Fruit fly (Drosophila melanogaster): ENCODE data around the gene CG8460.
A peak's percentile ranks its signal among the peaks of the same experiment; 100 is the strongest.

The CG8460 gene

DNA sequence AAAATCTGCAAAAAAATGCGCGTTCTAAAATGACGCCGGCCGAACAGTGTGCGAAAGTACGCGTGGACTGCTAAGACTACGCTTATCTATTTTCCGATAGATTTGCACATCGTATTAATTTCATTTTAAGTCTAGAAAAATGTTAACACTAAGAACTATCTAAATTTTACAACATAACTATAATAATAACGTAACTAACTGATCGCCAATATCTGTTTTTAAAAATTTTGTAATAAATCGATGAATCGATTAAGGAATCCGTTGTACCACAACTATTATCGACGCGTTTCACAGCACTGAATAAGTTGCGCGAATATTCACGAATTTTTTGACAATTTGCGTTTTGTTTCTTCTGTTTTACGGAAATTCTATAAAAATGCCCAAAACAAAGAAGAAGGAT is 14.1 kb downstream of the CG8460 start, which contains the start of gene Ssb-c31a:
Gene Ssb-c31a (plus strand): TSS at position 278 of the 400 bp plus-strand sequence.
- TF ChIP-seq Pif1A (GFP tag; optimal IDR thresholded peaks at IDR 0.05) (peak; percentile 48), EcR (GFP tag; optimal IDR thresholded peaks at IDR 0.05) (peak; percentile 14), CG4496 (GFP tag; IDR thresholded peaks at IDR 0.05) (0 out of 3 replicates have a peak, but pooled peaks have one; percentile 3), CG34367 (tag; optimal IDR thresholded peaks at IDR 0.05) (no peak), rn (GFP tag; IDR thresholded peaks at IDR 0.05) (no peak), CG8159 (tag; optimal IDR thresholded peaks at IDR 0.05) (peak; percentile 43), CG15710 (tag; optimal IDR thresholded peaks at IDR 0.05) (peak; percentile 28), D1 (tag; optimal IDR thresholded peaks at IDR 0.05) (no peak), Pif1B (GFP tag; optimal IDR thresholded peaks at IDR 0.05) (peak; percentile 30), CG17806 (tag; optimal IDR thresholded peaks at IDR 0.05) (peak; percentile 9), CG32121 (GFP tag; IDR thresholded peaks at IDR 0.05) (no peak; the same call in 1 of the 2 replicates), CG14655 (GFP tag; optimal IDR thresholded peaks at IDR 0.05) (peak; percentile 14)

DNA sequence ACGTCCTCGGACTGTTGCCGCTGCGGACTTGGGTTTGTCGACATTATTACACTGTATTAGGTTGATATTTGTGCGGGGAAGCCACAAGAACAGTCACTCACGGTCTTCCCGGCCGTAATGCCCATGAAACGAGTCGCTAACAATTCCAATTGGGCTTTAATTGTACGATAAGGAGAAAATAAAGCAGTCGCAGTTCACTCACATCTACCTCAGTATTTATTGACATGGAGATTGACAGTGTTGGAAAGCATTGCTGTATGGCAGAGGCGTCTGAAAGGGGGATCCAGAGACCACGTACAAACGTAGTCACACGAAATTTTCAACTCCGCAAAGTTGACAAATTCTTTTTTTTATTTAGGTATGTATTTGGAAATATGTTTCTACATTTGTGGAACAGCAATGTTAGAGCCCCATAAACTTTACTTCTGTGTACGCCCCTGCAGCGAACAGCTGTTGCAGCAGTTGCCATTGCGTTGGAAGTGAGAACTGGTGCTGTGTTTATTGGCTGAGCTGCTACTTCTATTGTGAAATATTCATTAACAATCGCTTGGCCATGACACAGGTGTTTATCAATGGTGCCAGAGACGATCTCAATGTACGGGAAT is 15.8 kb downstream of the CG8460 start, which contains the start of the genes CG8372 and CG8360:
Gene CG8372 (minus strand): TSS at position 237 of the 605 bp plus-strand sequence.
Gene CG8360 (plus strand): TSS at position 294 of the 605 bp plus-strand sequence.
- TF ChIP-seq Pif1B (GFP tag; optimal IDR thresholded peaks at IDR 0.05): peak; percentile 99
- TF ChIP-seq D1 (tag; optimal IDR thresholded peaks at IDR 0.05): no peak
- peak; percentile 98 for TF ChIP-seq CG34367 (tag; optimal IDR thresholded peaks at IDR 0.05)
- TF ChIP-seq CG8159 (tag; optimal IDR thresholded peaks at IDR 0.05): peak; percentile 99
- TF ChIP-seq CG12605 (GFP tag; IDR thresholded peaks at IDR 0.05): peak; percentile 98
- TF ChIP-seq CG17806 (tag; optimal IDR thresholded peaks at IDR 0.05): peak; percentile 99
- TF ChIP-seq CG32121 (GFP tag; IDR thresholded peaks at IDR 0.05): peak; percentile 99
- TF ChIP-seq rn (GFP tag; IDR thresholded peaks at IDR 0.05): peak; percentile 99
- peak; percentile 100 for TF ChIP-seq CG4496 (GFP tag; IDR thresholded peaks at IDR 0.05)
- peak; percentile 98 for TF ChIP-seq gl (tag; optimal IDR thresholded peaks at IDR 0.05)
- peak; percentile 99 for TF ChIP-seq CG8301 (tag; optimal IDR thresholded peaks at IDR 0.05)
- peak; percentile 99 for TF ChIP-seq Ets98B (GFP tag; IDR thresholded peaks at IDR 0.05)
- peak; percentile 99 for TF ChIP-seq Snoo (tag; optimal IDR thresholded peaks at IDR 0.05)
- peak; percentile 99 for TF ChIP-seq CG15710 (tag; optimal IDR thresholded peaks at IDR 0.05)
- TF ChIP-seq EcR (GFP tag; optimal IDR thresholded peaks at IDR 0.05): peak; percentile 89
- TF ChIP-seq CG10348 (GFP tag; IDR thresholded peaks at IDR 0.05): peak; percentile 96
- peak; percentile 99 for TF ChIP-seq Pif1A (GFP tag; optimal IDR thresholded peaks at IDR 0.05)
- peak; percentile 100 for TF ChIP-seq fd96Ca (GFP tag; IDR thresholded peaks at IDR 0.05)
- TF ChIP-seq CG13204 (GFP tag; optimal IDR thresholded peaks at IDR 0.05): no peak
- peak; percentile 99 for TF ChIP-seq CG14655 (GFP tag; optimal IDR thresholded peaks at IDR 0.05)
- peak; percentile 98 for TF ChIP-seq CG9948 (tag; optimal IDR thresholded peaks at IDR 0.05)

DNA sequence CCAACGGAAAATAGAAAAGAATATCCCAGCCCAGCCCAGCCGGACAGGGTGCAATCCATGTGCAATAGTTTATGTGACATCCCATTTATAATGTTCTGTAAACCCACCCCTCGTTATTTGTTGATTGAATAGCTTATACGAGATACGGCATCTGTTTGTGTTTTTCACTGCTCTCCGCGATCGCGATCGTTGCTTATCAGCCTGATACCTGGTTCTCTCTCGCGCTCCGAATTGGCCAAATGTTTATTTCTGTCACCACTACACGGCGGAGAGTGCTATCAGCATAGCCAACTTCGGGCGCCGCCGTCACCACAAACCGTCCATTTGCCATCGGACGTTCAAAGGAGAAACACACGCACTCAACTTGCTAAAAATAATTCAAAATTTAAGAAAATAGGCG is 17.0 kb downstream of the CG8460 start, which contains the start of gene CG8353:
Gene CG8353 (plus strand): TSS at position 59 of the 400 bp plus-strand sequence.
- TF ChIP-seq CG4496 (GFP tag; IDR thresholded peaks at IDR 0.05) (0 out of 3 replicates have a peak, but pooled peaks have one; percentile 32), rn (GFP tag; IDR thresholded peaks at IDR 0.05) (no peak), Pif1A (GFP tag; optimal IDR thresholded peaks at IDR 0.05) (no peak), CG17806 (tag; optimal IDR thresholded peaks at IDR 0.05) (no peak), EcR (GFP tag; optimal IDR thresholded peaks at IDR 0.05) (no peak), fd96Ca (GFP tag; IDR thresholded peaks at IDR 0.05) (no peak), CG8159 (tag; optimal IDR thresholded peaks at IDR 0.05) (no peak), CG32121 (GFP tag; IDR thresholded peaks at IDR 0.05) (peak; percentile 43; the same call in 1 of the 2 replicates), CG10348 (GFP tag; IDR thresholded peaks at IDR 0.05) (no peak), Ets98B (GFP tag; IDR thresholded peaks at IDR 0.05) (no peak), CG14655 (GFP tag; optimal IDR thresholded peaks at IDR 0.05) (no peak)

DNA sequence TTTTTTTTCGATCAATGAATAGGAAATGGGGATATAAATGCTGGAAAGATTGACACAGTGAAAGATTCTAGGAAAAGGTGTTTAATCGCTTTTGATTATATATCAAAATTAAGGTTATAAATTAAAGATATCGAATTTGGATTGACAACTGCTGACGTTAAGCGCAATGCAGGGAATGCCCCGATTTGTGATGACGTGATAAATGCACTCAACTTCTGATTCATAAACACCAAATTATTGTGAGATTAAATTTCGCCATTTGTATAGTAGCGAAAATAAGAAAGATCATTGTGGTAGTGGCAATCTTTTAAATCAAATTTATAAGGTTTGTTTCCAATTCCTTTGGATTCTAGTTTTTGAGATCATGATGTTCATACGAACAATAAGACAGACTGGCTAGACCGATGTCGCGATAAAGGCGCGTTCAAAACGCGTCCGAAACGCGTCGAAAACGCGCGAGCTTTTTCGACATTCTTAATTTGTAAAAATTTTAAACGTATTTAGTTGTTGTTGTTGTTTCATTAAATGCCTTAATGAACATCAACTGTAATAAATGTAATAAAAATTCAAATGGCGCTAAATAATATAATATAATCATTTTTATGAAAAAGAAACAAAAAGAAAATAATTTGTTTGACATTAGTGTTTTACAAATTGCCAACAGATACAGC is 18.4 kb downstream of the CG8460 start, which contains the start of gene CG8349:
Gene CG8349 (plus strand): TSS at position 657 of the 671 bp plus-strand sequence.
- no peak for TF ChIP-seq CG17806 (tag; optimal IDR thresholded peaks at IDR 0.05)
- TF ChIP-seq Pif1A (GFP tag; optimal IDR thresholded peaks at IDR 0.05): no peak
- TF ChIP-seq CG8159 (tag; optimal IDR thresholded peaks at IDR 0.05): no peak
- TF ChIP-seq CG8301 (tag; optimal IDR thresholded peaks at IDR 0.05): no peak
- no peak for TF ChIP-seq Snoo (tag; optimal IDR thresholded peaks at IDR 0.05)
- no peak for TF ChIP-seq CG9948 (tag; optimal IDR thresholded peaks at IDR 0.05)
- TF ChIP-seq D1 (tag; optimal IDR thresholded peaks at IDR 0.05): no peak
- no peak for TF ChIP-seq EcR (GFP tag; optimal IDR thresholded peaks at IDR 0.05)
- no peak for TF ChIP-seq CG14655 (GFP tag; optimal IDR thresholded peaks at IDR 0.05)
- TF ChIP-seq CG10348 (GFP tag; IDR thresholded peaks at IDR 0.05): no peak
- no peak for TF ChIP-seq Pif1B (GFP tag; optimal IDR thresholded peaks at IDR 0.05)
- no peak for TF ChIP-seq Ets98B (GFP tag; IDR thresholded peaks at IDR 0.05)
- TF ChIP-seq CG4496 (GFP tag; IDR thresholded peaks at IDR 0.05): no peak

DNA sequence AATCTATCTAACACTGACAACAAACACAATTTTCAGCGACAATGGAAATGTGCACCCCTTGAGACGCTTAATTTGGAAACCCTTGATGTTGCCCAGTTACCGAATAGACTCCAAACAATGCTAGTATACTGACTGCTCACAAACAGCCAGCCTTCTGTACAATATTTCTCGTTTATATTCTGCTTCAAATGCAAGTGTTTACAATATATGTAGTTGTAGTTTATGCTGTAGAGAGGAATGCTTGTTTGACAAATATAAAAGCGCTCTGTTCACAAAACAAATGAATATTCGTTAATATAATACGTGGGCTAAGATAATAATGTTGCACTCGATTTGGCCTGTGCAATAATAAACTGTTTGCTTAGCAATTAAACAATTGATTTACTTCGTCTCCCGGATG is 20.9 kb downstream of the CG8460 start, which contains the start of gene CG8292:
Gene CG8292 (minus strand): TSS at position 101 of the 400 bp plus-strand sequence.
- no peak for TF ChIP-seq EcR (GFP tag; optimal IDR thresholded peaks at IDR 0.05)
- no peak for TF ChIP-seq Pif1B (GFP tag; optimal IDR thresholded peaks at IDR 0.05)
- TF ChIP-seq Pif1A (GFP tag; optimal IDR thresholded peaks at IDR 0.05): no peak
- no peak for TF ChIP-seq CG32121 (GFP tag; IDR thresholded peaks at IDR 0.05)
- no peak for TF ChIP-seq CG15710 (tag; optimal IDR thresholded peaks at IDR 0.05)
- TF ChIP-seq CG10348 (GFP tag; IDR thresholded peaks at IDR 0.05): no peak
- TF ChIP-seq CG4496 (GFP tag; IDR thresholded peaks at IDR 0.05): no peak
- no peak for TF ChIP-seq CG34367 (tag; optimal IDR thresholded peaks at IDR 0.05)
- no peak for TF ChIP-seq CG13204 (GFP tag; optimal IDR thresholded peaks at IDR 0.05)
- TF ChIP-seq Snoo (tag; optimal IDR thresholded peaks at IDR 0.05): no peak
- no peak for TF ChIP-seq fd96Ca (GFP tag; IDR thresholded peaks at IDR 0.05)
- no peak for TF ChIP-seq gl (tag; optimal IDR thresholded peaks at IDR 0.05)
- no peak for TF ChIP-seq CG12605 (GFP tag; IDR thresholded peaks at IDR 0.05)
- TF ChIP-seq Ets98B (GFP tag; IDR thresholded peaks at IDR 0.05): no peak

Data from whole organism, pupa.